Worm (Caenorhabditis elegans) whole organism, L4 larva: Measurements from ENCODE around the gene C09E7.4.

ENCODE experiments used
- ZK546.5 ChIP-seq, 2 experiments: sonication (generic microtip); optimal IDR thresholded peaks; 2 replicates each; lab custom pipeline; 2017; ENCODE audit warnings: missing biosample characterization in 2 of 2, missing genetic modification characterization in 2 of 2
- ces-1 ChIP-seq: fragments of 150-350 bp; sonication (generic microtip); optimal IDR thresholded peaks from 4 replicates; lab custom pipeline; 2014; ENCODE audit warnings: missing biosample characterization, missing genetic modification reagents, missing genetic modification characterization
- dpl-1 ChIP-seq: fragments of 150-350 bp; optimal IDR thresholded peaks from 2 replicates; lab custom pipeline; 2014; ENCODE audit warnings: missing biosample characterization, missing genetic modification reagents, missing genetic modification characterization
- mdl-1 ChIP-seq, 2 experiments: fragments of 150-350 bp in 1 of 2; sonication (generic microtip) in 1 of 2; optimal IDR thresholded peaks; 2 replicates each; lab custom pipeline; 2014 to 2017; ENCODE audit warnings: missing biosample characterization in 2 of 2, missing genetic modification characterization in 2 of 2
- nhr-41 ChIP-seq: fragments of 200-800 bp; sonication (Bioruptor generic); IDR thresholded peaks from 2 replicates; pipeline ENCODE4 v1.3.6; 2022; ENCODE audit warnings: missing genetic modification reagents, missing genetic modification characterization, missing compliant biosample characterization
- sdz-12 ChIP-seq: fragments of 200-800 bp; sonication (Bioruptor generic); optimal IDR thresholded peaks from 2 replicates; lab custom pipeline; 2018; ENCODE audit warnings: mild to moderate bottlenecking, missing genetic modification characterization, missing compliant biosample characterization

DNA sequence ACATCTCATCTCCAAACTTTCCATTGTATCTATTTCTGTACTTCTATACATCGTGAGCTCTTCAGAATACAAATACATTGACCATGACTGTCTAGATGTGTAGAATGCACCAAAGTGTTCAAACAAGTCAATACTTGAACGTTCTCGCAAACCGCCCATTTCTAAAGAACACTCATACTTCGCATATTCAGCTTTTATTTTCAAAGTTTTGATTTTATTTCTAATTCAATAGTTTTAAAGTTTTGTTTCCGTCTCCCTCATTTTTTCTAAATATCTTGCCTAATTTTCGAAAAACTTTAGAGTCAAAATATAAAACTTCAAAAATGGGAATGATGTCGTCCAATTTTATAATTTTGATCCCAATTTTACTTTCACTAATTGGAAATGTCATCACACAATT, 8.9 kb downstream of the C09E7.4 start, which contains the start of gene pqn-10:
- TF ChIP-seq ces-1 (GFP tag; lab: Kevin White, UChicago) (no peak), nhr-41 (GFP tag; lab: Robert Waterston, UW) (no peak), mdl-1 (tag; optimal IDR thresholded peaks at IDR 0.05; lab: Kevin White, UChicago) (no peak), ZK546.5 (tag; optimal IDR thresholded peaks at IDR 0.05; lab: Kevin White, UChicago) (no peak), sdz-12 (GFP tag; lab: Kevin White, UChicago) (no peak), dpl-1 (GFP tag; lab: Kevin White, UChicago) (no peak)
